Worm (Caenorhabditis elegans): ENCODE data around the gene oac-21.

DNA sequence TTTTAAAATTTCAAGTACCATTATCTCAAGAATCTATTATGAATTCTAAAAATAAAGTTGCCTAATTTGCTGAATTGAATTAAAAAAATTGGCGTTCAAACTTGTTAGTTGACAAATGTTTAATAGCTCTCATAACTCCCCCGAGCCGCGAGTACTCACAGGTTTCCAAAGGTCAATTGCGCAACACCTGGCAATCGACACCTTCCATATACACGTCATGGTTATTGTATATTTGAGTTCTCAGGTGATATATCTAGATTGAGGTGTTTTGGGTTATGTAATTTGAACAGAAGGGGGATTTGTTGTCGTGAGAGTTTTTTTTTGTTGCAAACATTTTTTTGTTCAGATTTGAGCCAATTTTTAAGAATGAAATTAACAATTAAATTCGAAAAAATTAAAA, 44.5 kb upstream of the oac-21 start:
- TF ChIP-seq unc-86 (tag; optimal IDR thresholded peaks at IDR 0.05) (no peak), nhr-11 (tag; optimal IDR thresholded peaks at IDR 0.05) (no peak), ceh-6 (GFP tag; optimal IDR thresholded peaks at IDR 0.05) (no peak)
